Fruit fly (Drosophila melanogaster) whole organism, embryonic: Measurements from ENCODE around the gene ssh.
A peak's percentile ranks its signal among the peaks of the same experiment; 100 is the strongest.

ENCODE experiments used
- CG1024 ChIP-seq: fragments of 200-800 bp; sonication (Bioruptor generic); IDR thresholded peaks from 2 replicates; pipeline ENCODE4 v1.3.6; 2022; ENCODE audit warnings: missing biosample characterization, missing genetic modification characterization
- CG11504 ChIP-seq: fragments of 200-800 bp; sonication (Bioruptor generic); optimal IDR thresholded peaks from 3 replicates; lab custom pipeline; 2019; ENCODE audit warnings: missing biosample characterization, mild to moderate bottlenecking, missing genetic modification characterization, moderate library complexity
- CG12071 ChIP-seq: fragments of 200-800 bp; sonication (Bioruptor generic); optimal IDR thresholded peaks from 3 replicates; lab custom pipeline; 2018; ENCODE audit warnings: missing biosample characterization, mild to moderate bottlenecking, missing genetic modification characterization
- CG12744 ChIP-seq: fragments of 200-800 bp; sonication (Bioruptor generic); optimal IDR thresholded peaks from 2 replicates; lab custom pipeline; 2016; ENCODE audit warnings: missing biosample characterization, missing genetic modification characterization
- CG13123 ChIP-seq: fragments of 200-800 bp; sonication (Bioruptor generic); optimal IDR thresholded peaks from 2 replicates; lab custom pipeline; 2016; ENCODE audit warnings: missing biosample characterization, missing genetic modification characterization
- CG14014 ChIP-seq: fragments of 200-800 bp; sonication (Bioruptor generic); IDR thresholded peaks from 2 replicates; pipeline ENCODE4 v1.3.6; 2022; ENCODE audit warnings: missing biosample characterization, missing genetic modification characterization
- CG14965 ChIP-seq: fragments of 200-800 bp; sonication (Bioruptor generic); optimal IDR thresholded peaks from 2 replicates; lab custom pipeline; 2016; ENCODE audit warnings: missing biosample characterization, missing genetic modification characterization, borderline replicate concordance
- CG15514 ChIP-seq: fragments of 200-800 bp; sonication (Bioruptor generic); optimal IDR thresholded peaks from 3 replicates; lab custom pipeline; 2017; ENCODE audit warnings: missing biosample characterization, missing genetic modification characterization, mild to moderate bottlenecking, moderate library complexity, missing genetic modification reagents
- CG1602 ChIP-seq: fragments of 200-800 bp; sonication (Bioruptor generic); optimal IDR thresholded peaks from 3 replicates; lab custom pipeline; 2016; ENCODE audit warnings: missing biosample characterization, missing genetic modification characterization
- CG16813 ChIP-seq: fragments of 200-800 bp; sonication (Bioruptor generic); IDR thresholded peaks from 3 replicates; pipeline ENCODE4 v1.3.6; 2022; ENCODE audit warnings: missing biosample characterization, missing genetic modification characterization; ENCODE audit not compliant: partially characterized antibody
- CG17612 ChIP-seq: fragments of 200-800 bp; sonication (Bioruptor generic); IDR thresholded peaks from 2 replicates; pipeline ENCODE4 v1.3.6; 2022; ENCODE audit warnings: missing biosample characterization, missing genetic modification characterization
- CG17802 ChIP-seq: fragments of 200-800 bp; sonication (Bioruptor generic); optimal IDR thresholded peaks from 2 replicates; lab custom pipeline; 2018; ENCODE audit warnings: missing biosample characterization, mild to moderate bottlenecking, missing genetic modification characterization, moderate library complexity
- CG3065 ChIP-seq: fragments of 200-800 bp; sonication (Bioruptor generic); optimal IDR thresholded peaks from 2 replicates; lab custom pipeline; 2016; ENCODE audit warnings: missing biosample characterization, missing genetic modification characterization
- CG31365 ChIP-seq: fragments of 200-800 bp; sonication (Bioruptor generic); optimal IDR thresholded peaks from 2 replicates; lab custom pipeline; 2018; ENCODE audit warnings: missing biosample characterization, mild to moderate bottlenecking, missing genetic modification characterization
- CG32532 ChIP-seq: fragments of 200-800 bp; sonication (Bioruptor generic); IDR thresholded peaks from 2 replicates; pipeline ENCODE4 v1.3.6; 2022; ENCODE audit warnings: missing biosample characterization, missing genetic modification characterization
- CG33213 ChIP-seq: fragments of 200-800 bp; sonication (Bioruptor generic); optimal IDR thresholded peaks from 3 replicates; lab custom pipeline; 2016; ENCODE audit warnings: missing biosample characterization, missing genetic modification characterization
- CG3847 ChIP-seq: fragments of 200-800 bp; sonication (Bioruptor generic); IDR thresholded peaks from 2 replicates; pipeline ENCODE4 v1.3.6; 2022; ENCODE audit warnings: missing biosample characterization, missing genetic modification characterization
- CG6254 ChIP-seq: fragments of 200-800 bp; sonication (Bioruptor generic); optimal IDR thresholded peaks from 3 replicates; lab custom pipeline; 2017; ENCODE audit warnings: mild to moderate bottlenecking, missing biosample characterization, missing genetic modification reagents, missing genetic modification characterization
- CG6765 ChIP-seq: fragments of 200-800 bp; sonication (Bioruptor generic); optimal IDR thresholded peaks from 3 replicates; lab custom pipeline; 2017; ENCODE audit warnings: missing biosample characterization, mild to moderate bottlenecking, missing genetic modification characterization
- CG8388 ChIP-seq: fragments of 200-800 bp; sonication (Bioruptor generic); optimal IDR thresholded peaks from 2 replicates; lab custom pipeline; 2019; ENCODE audit warnings: missing biosample characterization, mild to moderate bottlenecking, missing genetic modification characterization, moderate library complexity
- CkIIα-i1 ChIP-seq: fragments of 200-800 bp; sonication (Bioruptor generic); IDR thresholded peaks from 2 replicates; pipeline ENCODE4 v1.3.6; 2022; ENCODE audit warnings: missing biosample characterization, missing genetic modification characterization
- Dll ChIP-seq: fragments of 200-800 bp; sonication (Bioruptor generic); IDR thresholded peaks from 4 replicates; pipeline ENCODE4 v1.3.6; 2022; ENCODE audit warnings: missing biosample characterization, missing genetic modification characterization; ENCODE audit not compliant: partially characterized antibody
- Dref ChIP-seq: fragments of 200-800 bp; sonication (Bioruptor generic); IDR thresholded peaks from 2 replicates; pipeline ENCODE4 v1.3.6; 2022; ENCODE audit warnings: missing biosample characterization, missing genetic modification characterization
- E2f1 ChIP-seq: fragments of 200-800 bp; sonication (Bioruptor generic); IDR thresholded peaks from 2 replicates; pipeline ENCODE4 v1.3.6; 2022; ENCODE audit warnings: missing biosample characterization, missing genetic modification characterization
- HLH4C ChIP-seq: fragments of 200-800 bp; sonication (Bioruptor generic); IDR thresholded peaks from 3 replicates; pipeline ENCODE4 v1.3.6; 2022; ENCODE audit warnings: missing biosample characterization, missing genetic modification characterization; ENCODE audit not compliant: partially characterized antibody
- Hey ChIP-seq: fragments of 200-800 bp; sonication (Bioruptor generic); optimal IDR thresholded peaks from 3 replicates; lab custom pipeline; 2018; ENCODE audit warnings: missing biosample characterization, mild to moderate bottlenecking, missing genetic modification characterization
- Mes4 ChIP-seq: fragments of 200-800 bp; sonication (Bioruptor generic); optimal IDR thresholded peaks from 2 replicates; lab custom pipeline; 2016; ENCODE audit warnings: missing biosample characterization, missing genetic modification characterization
- TFAM ChIP-seq: fragments of 200-800 bp; sonication (Bioruptor generic); optimal IDR thresholded peaks from 2 replicates; lab custom pipeline; 2017; ENCODE audit warnings: missing biosample characterization, missing genetic modification characterization, inconsistent platforms
- Trl ChIP-seq, 3 experiments: fragments of >200 bp in 2 of 3; fragments of 200-800 bp in 1 of 3; sonication (Bioruptor generic) in 1 of 3; optimal IDR thresholded peaks; 2 replicates in 1 of 3; 3 replicates in 2 of 3; lab custom pipeline; 2016 to 2017; ENCODE audit warnings: missing biosample characterization in 1 of 3, missing genetic modification characterization in 1 of 3
- Usf ChIP-seq: fragments of 200-800 bp; sonication (Bioruptor generic); optimal IDR thresholded peaks from 2 replicates; lab custom pipeline; 2017; ENCODE audit warnings: missing genotype, missing biosample characterization, missing genetic modification characterization
- cas ChIP-seq: fragments of 200-800 bp; sonication (Bioruptor generic); IDR thresholded peaks from 2 replicates; pipeline ENCODE4 v1.3.6; 2022; ENCODE audit warnings: missing biosample characterization, missing genetic modification characterization
- ci ChIP-seq: fragments of 200-800 bp; sonication (Bioruptor generic); IDR thresholded peaks from 3 replicates; pipeline ENCODE4 v1.3.6; 2022; ENCODE audit warnings: missing biosample characterization, missing genetic modification characterization
- dan ChIP-seq: fragments of 200-800 bp; sonication (Bioruptor generic); IDR thresholded peaks from 2 replicates; pipeline ENCODE4 v1.3.6; 2022; ENCODE audit warnings: missing biosample characterization, missing genetic modification characterization
- dmrt99B ChIP-seq: fragments of 200-800 bp; sonication (Bioruptor generic); optimal IDR thresholded peaks from 2 replicates; lab custom pipeline; 2018; ENCODE audit warnings: missing biosample characterization, mild to moderate bottlenecking, missing genetic modification characterization, moderate library complexity
- emc ChIP-seq: fragments of 200-800 bp; sonication (Bioruptor generic); optimal IDR thresholded peaks from 2 replicates; lab custom pipeline; 2016; ENCODE audit warnings: missing biosample characterization, missing genetic modification characterization
- esg ChIP-seq: fragments of 200-800 bp; sonication (Bioruptor generic); conservative IDR thresholded peaks from 2 replicates; pipeline ENCODE4 v1.3.6; 2022; ENCODE audit warnings: missing biosample characterization, missing genetic modification characterization
- exex ChIP-seq: fragments of 200-800 bp; sonication (Bioruptor generic); optimal IDR thresholded peaks from 4 replicates; lab custom pipeline; 2018; ENCODE audit warnings: missing biosample characterization, mild to moderate bottlenecking, missing genetic modification characterization, moderate library complexity
- gfzf ChIP-seq: fragments of 200-800 bp; sonication (Bioruptor generic); optimal IDR thresholded peaks from 2 replicates; lab custom pipeline; 2016; ENCODE audit warnings: missing biosample characterization, mild to moderate bottlenecking, missing genetic modification characterization, moderate library complexity
- hb ChIP-seq: fragments of 200-800 bp; sonication (Bioruptor generic); IDR thresholded peaks from 3 replicates; pipeline ENCODE4 v1.3.6; 2022; ENCODE audit warnings: missing biosample characterization, missing genetic modification characterization; ENCODE audit not compliant: partially characterized antibody
- hbn ChIP-seq: fragments of 200-800 bp; sonication (Bioruptor generic); IDR thresholded peaks from 2 replicates; pipeline ENCODE4 v1.3.6; 2022; ENCODE audit warnings: missing biosample characterization, missing genetic modification characterization; ENCODE audit not compliant: partially characterized antibody
- kni ChIP-seq: fragments of 200-800 bp; sonication (Bioruptor generic); optimal IDR thresholded peaks from 3 replicates; lab custom pipeline; 2017; ENCODE audit warnings: mild to moderate bottlenecking, missing biosample characterization, missing genetic modification reagents, missing genetic modification characterization
- lilli ChIP-seq: fragments of 200-800 bp; sonication (Bioruptor generic); optimal IDR thresholded peaks from 3 replicates; lab custom pipeline; 2016; ENCODE audit warnings: missing biosample characterization, missing genetic modification characterization
- pho ChIP-seq: fragments of 200-800 bp; sonication (Bioruptor generic); optimal IDR thresholded peaks from 2 replicates; lab custom pipeline; 2016; ENCODE audit warnings: missing biosample characterization, missing genetic modification characterization
- pita ChIP-seq: fragments of 200-800 bp; sonication (Bioruptor generic); optimal IDR thresholded peaks from 2 replicates; lab custom pipeline; 2017; ENCODE audit warnings: missing biosample characterization, mild to moderate bottlenecking, missing genetic modification characterization
- repo ChIP-seq: fragments of 200-800 bp; sonication (Bioruptor generic); optimal IDR thresholded peaks from 2 replicates; lab custom pipeline; 2016; ENCODE audit warnings: missing biosample characterization, missing genetic modification characterization
- schlank ChIP-seq: fragments of 200-800 bp; sonication (Bioruptor generic); optimal IDR thresholded peaks from 2 replicates; lab custom pipeline; 2018; ENCODE audit warnings: missing biosample characterization, mild to moderate bottlenecking, missing genetic modification characterization
- ssp ChIP-seq: fragments of 200-800 bp; sonication (Bioruptor generic); IDR thresholded peaks from 2 replicates; pipeline ENCODE4 v1.3.6; 2022; ENCODE audit warnings: missing biosample characterization, missing genetic modification characterization
- unpg ChIP-seq: fragments of 200-800 bp; sonication (Bioruptor generic); optimal IDR thresholded peaks from 3 replicates; lab custom pipeline; 2018; ENCODE audit warnings: missing biosample characterization, mild to moderate bottlenecking, missing genetic modification characterization, moderate library complexity
- vfl ChIP-seq: fragments of 200-800 bp; sonication (Bioruptor generic); optimal IDR thresholded peaks from 2 replicates; lab custom pipeline; 2016; ENCODE audit warnings: missing biosample characterization, missing genetic modification characterization
- zen2 ChIP-seq: fragments of 200-800 bp; sonication (Bioruptor generic); IDR thresholded peaks from 3 replicates; pipeline ENCODE4 v1.3.6; 2022; ENCODE audit warnings: missing biosample characterization, missing genetic modification characterization; ENCODE audit not compliant: partially characterized antibody

ssh gene

dm6 chr3R:24962470-24962869, 17.7 kb upstream of the ssh start (continued):
- TF ChIP-seq CG12744 (GFP tag; lab: Kevin White, UChicago) (peak; percentile 28), Trl (optimal IDR thresholded peaks at IDR 0.05; lab: Kevin White, UChicago) (no peak), Trl (GFP tag; optimal IDR thresholded peaks at IDR 0.05; lab: Kevin White, UChicago) (peak; percentile 54), CkIIα-i1 (no peak), kni (GFP tag; lab: Kevin White, UChicago) (no peak), CG12071 (GFP tag; lab: Kevin White, UChicago) (peak; percentile 63), CG33213 (GFP tag; lab: Kevin White, UChicago) (peak; percentile 19), CG31365 (tag; lab: Kevin White, UChicago) (no peak), CG16813 (GFP tag; lab: Robert Waterston, UW) (no peak), CG3847 (GFP tag; lab: Robert Waterston, UW) (peak; percentile 53), gfzf (GFP tag; lab: Kevin White, UChicago) (no peak), CG15514 (GFP tag; lab: Kevin White, UChicago) (peak; percentile 20), hbn (no peak), HLH4C (GFP tag; lab: Robert Waterston, UW) (no peak), lilli (GFP tag; lab: Kevin White, UChicago) (peak; percentile 75), pita (GFP tag; lab: Kevin White, UChicago) (no peak), zen2 (GFP tag; lab: Robert Waterston, UW) (no peak), CG6254 (no peak), ssp (GFP tag; lab: Robert Waterston, UW) (0 out of 2 replicates have a peak, but pooled peaks have one; percentile 32), dmrt99B (tag; lab: Kevin White, UChicago) (peak; percentile 85), schlank (no peak), cas (GFP tag; lab: Robert Waterston, UW) (0 out of 2 replicates have a peak, but pooled peaks have one; percentile 19), dan (GFP tag; lab: Robert Waterston, UW) (no peak), esg (GFP tag; lab: Robert Waterston, UW) (peak; percentile 68), CG32532 (GFP tag; lab: Robert Waterston, UW) (peak; percentile 77), hb (no peak), emc (GFP tag; lab: Kevin White, UChicago) (no peak), pho (GFP tag; lab: Kevin White, UChicago) (peak; percentile 44), CG14014 (GFP tag; lab: Robert Waterston, UW) (no peak), unpg (GFP tag; lab: Kevin White, UChicago) (peak; percentile 77), Mes4 (GFP tag; lab: Kevin White, UChicago) (peak; percentile 32), Usf (GFP tag; lab: Kevin White, UChicago) (peak; percentile 54), CG1024 (GFP tag; lab: Robert Waterston, UW) (0 out of 2 replicates have a peak, but pooled peaks have one; percentile 35), ci (GFP tag; lab: Robert Waterston, UW) (peak; percentile 86), CG17802 (tag; lab: Kevin White, UChicago) (peak; percentile 32), CG3065 (no peak), CG11504 (tag; lab: Kevin White, UChicago) (peak; percentile 80), Dll (no peak), exex (no peak), CG8388 (peak; percentile 45), repo (GFP tag; lab: Kevin White, UChicago) (peak; percentile 16), CG13123 (GFP tag; lab: Kevin White, UChicago) (no peak), TFAM (GFP tag; lab: Kevin White, UChicago) (no peak), Hey (tag; lab: Kevin White, UChicago) (no peak), vfl (GFP tag; lab: Kevin White, UChicago) (no peak), CG14965 (GFP tag; lab: Kevin White, UChicago) (no peak), CG1602 (GFP tag; lab: Kevin White, UChicago) (peak; percentile 53), Dref (no peak), CG17612 (0 out of 2 replicates have a peak, but pooled peaks have one; percentile 7), E2f1 (GFP tag; lab: Robert Waterston, UW) (peak; percentile 65), CG6765 (GFP tag; lab: Kevin White, UChicago) (no peak)
